Fruit fly (Drosophila melanogaster): Measurements from ENCODE around the gene CG18749.

DNA sequence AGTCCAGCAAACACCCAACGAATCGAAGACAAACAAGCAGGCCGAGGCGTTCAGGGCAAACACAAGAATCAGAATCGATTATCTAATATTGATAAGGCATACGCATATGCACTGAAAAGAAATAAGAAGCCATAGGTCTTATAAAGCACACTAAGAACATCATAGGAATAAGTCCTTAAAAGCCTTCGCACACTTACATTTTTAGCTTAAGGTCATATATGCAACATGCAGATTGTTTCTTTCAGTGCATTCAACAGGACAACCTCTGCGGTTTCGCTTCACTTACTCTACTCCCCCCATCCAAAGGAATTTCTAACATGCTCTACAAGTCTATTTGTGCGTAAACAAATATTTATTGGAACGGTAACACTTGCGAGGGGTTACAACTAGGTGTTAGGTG is 31.3 kb upstream of the CG18749 start:
- no peak for TF ChIP-seq CG8159 (tag; optimal IDR thresholded peaks at IDR 0.05)
- TF ChIP-seq CG4496 (GFP tag; IDR thresholded peaks at IDR 0.05), result no peak

Data from whole organism, pupa.